Worm (Caenorhabditis elegans) whole organism, L4 larva: ENCODE measurements around the gene fkb-1.

Source experiments
- F37D6.2 ChIP-seq: sonication (generic microtip); optimal IDR thresholded peaks from 2 replicates; lab custom pipeline; 2016; ENCODE audit warnings: mild to moderate bottlenecking, missing genetic modification characterization, missing compliant biosample characterization
- F44E2.7 ChIP-seq: fragments of 200-800 bp; sonication (Bioruptor generic); IDR thresholded peaks from 2 replicates; pipeline ENCODE4 v2.1.2; 2022; ENCODE audit warnings: missing genetic modification characterization, missing compliant biosample characterization
- F49E8.2 ChIP-seq: sonication (generic microtip); optimal IDR thresholded peaks from 2 replicates; lab custom pipeline; 2016; ENCODE audit warnings: missing compliant biosample characterization, mild to moderate bottlenecking, missing genetic modification characterization, borderline replicate concordance
- Y75B8A.6 ChIP-seq: fragments of 200-800 bp; sonication (Bioruptor generic); IDR thresholded peaks from 2 replicates; pipeline ENCODE4 v1.3.6; 2022; ENCODE audit warnings: missing genetic modification reagents, missing genetic modification characterization, missing compliant biosample characterization
- aha-1 ChIP-seq: fragments of 150-350 bp; peaks from one replicate; lab custom pipeline; 2014; ENCODE audit warnings: missing biosample characterization, missing genetic modification characterization
- arid-1 ChIP-seq: fragments of 200-800 bp; sonication (Bioruptor generic); conservative IDR thresholded peaks from 2 replicates; pipeline ENCODE4 v1.3.6; 2022; ENCODE audit warnings: missing genetic modification reagents, missing genetic modification characterization, missing compliant biosample characterization
- ctbp-1 ChIP-seq: fragments of 200-800 bp; sonication (Bioruptor generic); IDR thresholded peaks from 2 replicates; pipeline ENCODE4 v1.3.6; 2022; ENCODE audit warnings: missing genetic modification reagents, missing genetic modification characterization, missing compliant biosample characterization
- daf-12 ChIP-seq: fragments of 150-350 bp; optimal IDR thresholded peaks from 2 replicates; lab custom pipeline; 2014; ENCODE audit warnings: missing biosample characterization, missing genetic modification reagents, missing genetic modification characterization
- dmd-8 ChIP-seq: fragments of 200-800 bp; sonication (Bioruptor generic); IDR thresholded peaks from 2 replicates; pipeline ENCODE4 v1.3.6; 2022; ENCODE audit warnings: missing genetic modification characterization, missing compliant biosample characterization
- fos-1 ChIP-seq: fragments of 150-350 bp; optimal IDR thresholded peaks from 2 replicates; lab custom pipeline; 2014; ENCODE audit warnings: missing biosample characterization, missing genetic modification characterization
- hlh-11 ChIP-seq: fragments of 200-800 bp; sonication (Bioruptor generic); optimal IDR thresholded peaks from 2 replicates; lab custom pipeline; 2018; ENCODE audit warnings: mild to moderate bottlenecking, missing genetic modification characterization, missing compliant biosample characterization
- hlh-30 ChIP-seq: sonication (generic microtip); optimal IDR thresholded peaks from 2 replicates; lab custom pipeline; 2017; ENCODE audit warnings: antibody characterized with exemption, mild to moderate bottlenecking, missing genetic modification characterization, missing compliant biosample characterization; ENCODE audit not compliant: insufficient read depth
- hmg-1.1 ChIP-seq: fragments of 200-800 bp; sonication (Bioruptor generic); IDR thresholded peaks from 2 replicates; pipeline ENCODE4 v1.3.6; 2022; ENCODE audit warnings: missing genetic modification reagents, missing genetic modification characterization, missing compliant biosample characterization
- jun-1 ChIP-seq: fragments of 150-350 bp; optimal IDR thresholded peaks from 2 replicates; lab custom pipeline; 2014; ENCODE audit warnings: missing biosample characterization, missing genetic modification reagents, missing genetic modification characterization
- lin-1 ChIP-seq: fragments of 200-800 bp; sonication (Bioruptor generic); IDR thresholded peaks from 2 replicates; pipeline ENCODE4 v1.3.6; 2022; ENCODE audit warnings: missing genetic modification reagents, missing genetic modification characterization, missing compliant biosample characterization
- lin-29 ChIP-seq: fragments of 200-800 bp; sonication (Bioruptor generic); IDR thresholded peaks from 2 replicates; pipeline ENCODE4 v1.3.6; 2022; ENCODE audit warnings: missing genetic modification reagents, missing genetic modification characterization, missing compliant biosample characterization
- mes-2 ChIP-seq: sonication (generic microtip); optimal IDR thresholded peaks from 2 replicates; lab custom pipeline; 2016; ENCODE audit warnings: missing genotype, mild to moderate bottlenecking, missing genetic modification characterization, missing compliant biosample characterization; ENCODE audit not compliant: poor library complexity, severe bottlenecking
- nhr-25 ChIP-seq: sonication (generic microtip); optimal IDR thresholded peaks from 2 replicates; lab custom pipeline; 2017; ENCODE audit warnings: missing genetic modification characterization, mild to moderate bottlenecking, missing compliant biosample characterization, antibody characterized with exemption, moderate library complexity, borderline replicate concordance; ENCODE audit not compliant: insufficient read depth
- nhr-28 ChIP-seq: fragments of 150-350 bp; optimal IDR thresholded peaks from 2 replicates; lab custom pipeline; 2014; ENCODE audit warnings: missing biosample characterization, missing genetic modification characterization
- nhr-41 ChIP-seq: fragments of 200-800 bp; sonication (Bioruptor generic); IDR thresholded peaks from 2 replicates; pipeline ENCODE4 v1.3.6; 2022; ENCODE audit warnings: missing genetic modification reagents, missing genetic modification characterization, missing compliant biosample characterization
- nhr-6 ChIP-seq: fragments of 150-350 bp; optimal IDR thresholded peaks from 2 replicates; lab custom pipeline; 2014; ENCODE audit warnings: missing biosample characterization, missing genetic modification characterization
- nhr-77 ChIP-seq: fragments of 150-350 bp; optimal IDR thresholded peaks from 2 replicates; lab custom pipeline; 2014; ENCODE audit warnings: missing biosample characterization, missing genetic modification characterization
- snpc-1.2 ChIP-seq: fragments of 200-800 bp; sonication (Bioruptor generic); IDR thresholded peaks from 2 replicates; pipeline ENCODE4 v1.3.6; 2022; ENCODE audit warnings: missing genetic modification reagents, missing genetic modification characterization, missing compliant biosample characterization
- snpc-4 ChIP-seq: fragments of 150-350 bp; optimal IDR thresholded peaks from 2 replicates; lab custom pipeline; 2014; ENCODE audit warnings: missing biosample characterization, missing genetic modification characterization
- unc-62 ChIP-seq, 3 experiments: fragments of 150-350 bp in 1 of 3; sonication (generic microtip); optimal IDR thresholded peaks in 2 of 3; peaks in 1 of 3; 1 replicate in 1 of 3; 2 replicates in 2 of 3; lab custom pipeline; 2014 to 2017; ENCODE audit warnings: missing biosample characterization in 3 of 3, missing genetic modification characterization in 3 of 3, missing genetic modification reagents in 3 of 3, missing genotype in 1 of 3
- vab-7 ChIP-seq: fragments of 200-800 bp; sonication (Bioruptor generic); IDR thresholded peaks from 2 replicates; pipeline ENCODE4 v1.3.6; 2022; ENCODE audit warnings: missing genetic modification reagents, missing genetic modification characterization, missing compliant biosample characterization
- zfp-2 ChIP-seq: sonication (generic microtip); optimal IDR thresholded peaks from 2 replicates; lab custom pipeline; 2016; ENCODE audit warnings: mild to moderate bottlenecking, missing genetic modification characterization, missing compliant biosample characterization

The fkb-1 gene

ce11 chrIV:11038218-11038617, 1.8 kb downstream of the fkb-1 start:
- TF ChIP-seq F44E2.7 (GFP tag; lab: Robert Waterston, UW) (no peak), lin-29 (no peak), unc-62 (GFP tag; optimal IDR thresholded peaks at IDR 0.05 in 1 of 2; lab: Kevin White, UChicago) (peak in 1 of 2 experiments; percentile 43), unc-62 (tag; optimal IDR thresholded peaks at IDR 0.05; lab: Kevin White, UChicago) (no peak), nhr-6 (tag; lab: Kevin White, UChicago) (no peak), arid-1 (GFP tag; lab: Robert Waterston, UW) (no peak), jun-1 (tag; lab: Kevin White, UChicago) (no peak)

ce11 chrIV:11038618-11038664, 2.1 kb downstream of the fkb-1 start, which contains the start of gene kdin-1:
Gene kdin-1, plus strand, starts transcription at chrIV:11038655.
- no peak for TF ChIP-seq vab-7 (GFP tag; lab: Robert Waterston, UW)

ce11 chrIV:11038665-11039064, 2.3 kb downstream of the fkb-1 start:
- TF ChIP-seq F37D6.2 (tag; lab: Kevin White, UChicago) (no peak), aha-1 (tag; lab: Kevin White, UChicago) (peak; percentile 13), snpc-4 (tag; lab: Kevin White, UChicago) (no peak), ctbp-1 (GFP tag; lab: Robert Waterston, UW) (0 out of 2 replicates have a peak, but pooled peaks have one; percentile 27), hmg-1.1 (GFP tag; lab: Robert Waterston, UW) (0 out of 2 replicates have a peak, but pooled peaks have one; percentile 9), zfp-2 (tag; lab: Kevin White, UChicago) (no peak), nhr-28 (no peak), mes-2 (peak; percentile 6)

ce11 chrIV:11044377-11044776, 8.0 kb downstream of the fkb-1 start:
- TF ChIP-seq snpc-1.2 (GFP tag; lab: Robert Waterston, UW) (no peak), Y75B8A.6 (GFP tag; lab: Robert Waterston, UW) (no peak), hlh-30 (tag; lab: Kevin White, UChicago) (no peak), unc-62 (GFP tag; optimal IDR thresholded peaks at IDR 0.05 in 1 of 2; lab: Kevin White, UChicago) (peak in 1 of 2 experiments; percentile 96), unc-62 (tag; optimal IDR thresholded peaks at IDR 0.05; lab: Kevin White, UChicago) (no peak), daf-12 (tag; lab: Kevin White, UChicago) (no peak), lin-1 (GFP tag; lab: Robert Waterston, UW) (no peak), nhr-41 (GFP tag; lab: Robert Waterston, UW) (no peak), fos-1 (tag; lab: Kevin White, UChicago) (no peak)

ce11 chrIV:11048871-11049270, 12.5 kb downstream of the fkb-1 start, which contains the start of gene F36H1.11:
Gene F36H1.11, plus strand, starts transcription at chrIV:11049171.
- TF ChIP-seq F49E8.2 (tag; lab: Kevin White, UChicago) (no peak), daf-12 (tag; lab: Kevin White, UChicago) (no peak), nhr-25 (tag; lab: Kevin White, UChicago) (no peak), hlh-11 (tag; lab: Kevin White, UChicago) (no peak), dmd-8 (GFP tag; lab: Robert Waterston, UW) (no peak), hlh-30 (tag; lab: Kevin White, UChicago) (no peak)

ce11 chrIV:11049806-11050205, 13.4 kb downstream of the fkb-1 start, which contains the start of gene F36H1.3:
Gene F36H1.3, plus strand, starts transcription at chrIV:11050128.
- no peak for TF ChIP-seq nhr-77 (tag; lab: Kevin White, UChicago)
- peak in 1 of 2 experiments; percentile 92 for TF ChIP-seq unc-62 (GFP tag; optimal IDR thresholded peaks at IDR 0.05 in 1 of 2; lab: Kevin White, UChicago)
- TF ChIP-seq unc-62 (tag; optimal IDR thresholded peaks at IDR 0.05; lab: Kevin White, UChicago), result no peak
- peak; percentile 39 for TF ChIP-seq aha-1 (tag; lab: Kevin White, UChicago)

- TF ChIP-seq jun-1 (tag; lab: Kevin White, UChicago) (no peak), unc-62 (GFP tag; optimal IDR thresholded peaks at IDR 0.05 in 1 of 2; lab: Kevin White, UChicago) (peak in 1 of 2 experiments; percentile 91), unc-62 (tag; optimal IDR thresholded peaks at IDR 0.05; lab: Kevin White, UChicago) (no peak)
Observed at ce11 chrIV:11051963-11052362, 15.6 kb downstream of the fkb-1 start.
